Fruit fly (Drosophila melanogaster) whole organism: ENCODE results near the gene baf.

Experiments used
- CG8478 ChIP-seq: fragments of >200 bp; optimal IDR thresholded peaks from 2 replicates; lab custom pipeline; 2018; ENCODE audit warnings: inconsistent platforms
- Dll ChIP-seq: fragments of >200 bp; optimal IDR thresholded peaks from 2 replicates; lab custom pipeline; 2017
- EcR ChIP-seq, 2 experiments: fragments of >200 bp; optimal IDR thresholded peaks; 2 replicates each; lab custom pipeline; 2017; ENCODE audit warnings: missing biosample characterization in 2 of 2, missing genetic modification characterization in 2 of 2, missing genetic modification reagents in 2 of 2
- pan ChIP-seq: fragments of >200 bp; optimal IDR thresholded peaks from 2 replicates; lab custom pipeline; 2017
- psq ChIP-seq: fragments of >200 bp; optimal IDR thresholded peaks from 2 replicates; lab custom pipeline; 2017
- usp ChIP-seq: fragments of >200 bp; optimal IDR thresholded peaks from 2 replicates; lab custom pipeline; 2017; ENCODE audit warnings: missing biosample characterization, missing genetic modification characterization, mixed read lengths

The baf gene

dm6 chr2L:8009283-8010211 lies 19.7 kb upstream of the baf start, which contains the start of gene CG12560:
Gene CG12560 (minus strand): TSS chr2L:8009477.
- TF ChIP-seq CG8478 (lab: Kevin White, UChicago), result no peak
- no peak for TF ChIP-seq Dll (lab: Kevin White, UChicago)
- no peak for TF ChIP-seq pan (lab: Kevin White, UChicago)
- TF ChIP-seq EcR (GFP tag; optimal IDR thresholded peaks at IDR 0.05; lab: Kevin White, UChicago), result no peak

- TF ChIP-seq CG8478 (lab: Kevin White, UChicago) (no peak), usp (GFP tag; lab: Kevin White, UChicago) (no peak), Dll (lab: Kevin White, UChicago) (no peak), pan (lab: Kevin White, UChicago) (no peak), psq (lab: Kevin White, UChicago) (no peak), EcR (GFP tag; optimal IDR thresholded peaks at IDR 0.05; lab: Kevin White, UChicago) (no peak)
These were observed 18.4 kb upstream of the baf start, which contains the start of the genes Glyat and Tg for dm6 chr2L:8010602-8011455. Gene Glyat (minus strand): TSS chr2L:8010652. Gene Tg (plus strand): TSS chr2L:8011405.

- TF ChIP-seq CG8478 (lab: Kevin White, UChicago) (no peak), EcR (GFP tag; optimal IDR thresholded peaks at IDR 0.05; lab: Kevin White, UChicago) (no peak), Dll (lab: Kevin White, UChicago) (no peak), psq (lab: Kevin White, UChicago) (no peak), pan (lab: Kevin White, UChicago) (no peak), usp (GFP tag; lab: Kevin White, UChicago) (no peak)
These were observed 16.7 kb upstream of the baf start for dm6 chr2L:8012551-8012950.

dm6 chr2L:8024325-8024724 lies 4.9 kb upstream of the baf start:
- no peak for TF ChIP-seq EcR (GFP tag; optimal IDR thresholded peaks at IDR 0.05; lab: Kevin White, UChicago)
- TF ChIP-seq CG8478 (lab: Kevin White, UChicago), result no peak
- no peak for TF ChIP-seq pan (lab: Kevin White, UChicago)
- no peak for TF ChIP-seq Dll (lab: Kevin White, UChicago)
- no peak for TF ChIP-seq usp (GFP tag; lab: Kevin White, UChicago)
- no peak for TF ChIP-seq psq (lab: Kevin White, UChicago)

dm6 chr2L:8030102-8030501 lies 840 bp downstream of the baf start:
- TF ChIP-seq usp (GFP tag; lab: Kevin White, UChicago), result no peak
- TF ChIP-seq EcR (GFP tag; optimal IDR thresholded peaks at IDR 0.05; lab: Kevin White, UChicago), result no peak
- TF ChIP-seq Dll (lab: Kevin White, UChicago), result no peak
- no peak for TF ChIP-seq pan (lab: Kevin White, UChicago)
- TF ChIP-seq CG8478 (lab: Kevin White, UChicago), result no peak
- no peak for TF ChIP-seq psq (lab: Kevin White, UChicago)

- TF ChIP-seq CG8478 (lab: Kevin White, UChicago), result peak; percentile 77
- TF ChIP-seq pan (lab: Kevin White, UChicago), result no peak
These were observed 1.5 kb downstream of the baf start, which contains the start of gene Cka for dm6 chr2L:8030693-8031210. Gene Cka (plus strand): TSS chr2L:8030721.

- no peak for TF ChIP-seq pan (lab: Kevin White, UChicago)
- no peak for TF ChIP-seq EcR (GFP tag; optimal IDR thresholded peaks at IDR 0.05; lab: Kevin White, UChicago)
- no peak for TF ChIP-seq CG8478 (lab: Kevin White, UChicago)
- TF ChIP-seq usp (GFP tag; lab: Kevin White, UChicago), result no peak
- no peak for TF ChIP-seq psq (lab: Kevin White, UChicago)
These were observed 2.3 kb downstream of the baf start for dm6 chr2L:8031588-8031987.

- TF ChIP-seq usp (GFP tag; lab: Kevin White, UChicago), result no peak
These were observed 4.5 kb downstream of the baf start for dm6 chr2L:8033756-8034155.

dm6 chr2L:8034734-8035133 lies 5.5 kb downstream of the baf start:
- TF ChIP-seq psq (lab: Kevin White, UChicago) (no peak), pan (lab: Kevin White, UChicago) (no peak), usp (GFP tag; lab: Kevin White, UChicago) (no peak), Dll (lab: Kevin White, UChicago) (no peak), CG8478 (lab: Kevin White, UChicago) (no peak), EcR (GFP tag; optimal IDR thresholded peaks at IDR 0.05; lab: Kevin White, UChicago) (no peak)

- TF ChIP-seq EcR (GFP tag; optimal IDR thresholded peaks at IDR 0.05; lab: Kevin White, UChicago) (no peak), usp (GFP tag; lab: Kevin White, UChicago) (no peak), CG8478 (lab: Kevin White, UChicago) (no peak), pan (lab: Kevin White, UChicago) (no peak), psq (lab: Kevin White, UChicago) (no peak), Dll (lab: Kevin White, UChicago) (no peak)
These were observed 10.4 kb downstream of the baf start, which contains the start of gene CG7367 for dm6 chr2L:8039688-8040087. Gene CG7367 (minus strand): TSS chr2L:8039788.

- TF ChIP-seq EcR (GFP tag; optimal IDR thresholded peaks at IDR 0.05; lab: Kevin White, UChicago), result no peak
- no peak for TF ChIP-seq CG8478 (lab: Kevin White, UChicago)
- TF ChIP-seq psq (lab: Kevin White, UChicago), result no peak
- TF ChIP-seq pan (lab: Kevin White, UChicago), result no peak
- TF ChIP-seq Dll (lab: Kevin White, UChicago), result no peak
- TF ChIP-seq usp (GFP tag; lab: Kevin White, UChicago), result no peak
These were observed 11.6 kb downstream of the baf start, which contains the start of gene CCDC53 for dm6 chr2L:8040872-8041271. Gene CCDC53 (plus strand): TSS chr2L:8041106.
